Fruit fly (Drosophila melanogaster): ENCODE results near the gene CG14073.

CG14073 gene

DNA sequence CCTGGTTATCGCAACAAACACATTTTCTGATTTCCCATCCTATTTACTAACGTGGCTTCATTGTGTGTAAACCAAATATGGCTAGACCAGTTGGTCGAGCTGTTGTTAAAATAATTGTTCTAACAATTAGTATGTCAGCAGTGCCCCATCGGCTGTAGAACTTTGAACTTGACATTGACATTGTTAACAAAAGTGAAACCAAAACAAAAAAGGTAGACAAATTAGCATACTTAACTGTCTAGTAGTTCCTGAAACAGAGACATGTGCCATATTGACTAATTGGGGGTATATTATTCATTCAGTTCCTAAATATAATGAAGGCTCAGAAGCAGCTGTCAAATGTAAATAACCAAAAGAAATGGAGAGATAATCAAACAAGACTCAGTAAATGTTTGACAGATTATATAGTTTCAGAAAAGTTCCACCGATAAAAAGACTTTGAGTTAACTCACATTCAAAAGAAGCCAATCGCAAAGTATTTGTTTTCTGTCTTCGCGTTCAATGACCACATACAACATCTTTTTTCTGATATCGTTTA lies 17.3 kb upstream of the CG14073 start (continued):
- TF ChIP-seq fd102C (GFP tag; optimal IDR thresholded peaks at IDR 0.05) (peak; percentile 4), amos (GFP tag; IDR thresholded peaks at IDR 0.05; ENCODE audit: partially characterized antibody) (no peak), br (optimal IDR thresholded peaks at IDR 0.05) (no peak), gro (GFP tag; optimal IDR thresholded peaks at IDR 0.05) (no peak), pzg (GFP tag; optimal IDR thresholded peaks at IDR 0.05) (no peak), oc (tag; optimal IDR thresholded peaks at IDR 0.05) (no peak), Lim3 (GFP tag; IDR thresholded peaks at IDR 0.05) (no peak), CG3163 (GFP tag; optimal IDR thresholded peaks at IDR 0.05) (no peak), Sox100B (GFP tag; optimal IDR thresholded peaks at IDR 0.05) (no peak), pfk (GFP tag; optimal IDR thresholded peaks at IDR 0.05) (no peak), ato (GFP tag; IDR thresholded peaks at IDR 0.05; ENCODE audit: partially characterized antibody) (no peak), CG12236 (GFP tag; optimal IDR thresholded peaks at IDR 0.05) (no peak), lbe (GFP tag; optimal IDR thresholded peaks at IDR 0.05) (no peak), jing (GFP tag; optimal IDR thresholded peaks at IDR 0.05) (no peak), ewg (GFP tag; optimal IDR thresholded peaks at IDR 0.05) (no peak), CG33557 (GFP tag; optimal IDR thresholded peaks at IDR 0.05) (no peak), chm (GFP tag; IDR thresholded peaks at IDR 0.05) (no peak), CG15073 (GFP tag; optimal IDR thresholded peaks at IDR 0.05) (no peak), CG11456 (GFP tag; IDR thresholded peaks at IDR 0.05) (no peak), Nf-YA (GFP tag; IDR thresholded peaks at IDR 0.05) (no peak), HLH4C (GFP tag; IDR thresholded peaks at IDR 0.05; ENCODE audit: partially characterized antibody) (no peak), Bdp1 (GFP tag; optimal IDR thresholded peaks at IDR 0.05) (no peak), CG5953 (GFP tag; IDR thresholded peaks at IDR 0.05) (no peak), Usf (GFP tag; optimal IDR thresholded peaks at IDR 0.05) (no peak), bab2 (GFP tag; optimal IDR thresholded peaks at IDR 0.05) (no peak), CG10431 (GFP tag; optimal IDR thresholded peaks at IDR 0.05) (no peak), CG3281 (GFP tag; optimal IDR thresholded peaks at IDR 0.05) (peak; percentile 13), CoRest (tag; optimal IDR thresholded peaks at IDR 0.05) (no peak), CG12104 (GFP tag; optimal IDR thresholded peaks at IDR 0.05) (no peak), en (GFP tag; optimal IDR thresholded peaks at IDR 0.05) (no peak), Hand (GFP tag; optimal IDR thresholded peaks at IDR 0.05) (no peak), Fer1 (GFP tag; optimal IDR thresholded peaks at IDR 0.05) (no peak), abd-A (tag; optimal IDR thresholded peaks at IDR 0.05) (no peak), hb (GFP tag; IDR thresholded peaks at IDR 0.05; ENCODE audit: partially characterized antibody) (no peak), ttk (GFP tag; IDR thresholded peaks at IDR 0.05) (no peak), CG9727 (GFP tag; optimal IDR thresholded peaks at IDR 0.05) (no peak), lov (optimal IDR thresholded peaks at IDR 0.05) (no peak), lov (GFP tag; IDR thresholded peaks at IDR 0.05) (no peak), CG6813 (GFP tag; optimal IDR thresholded peaks at IDR 0.05) (peak; percentile 56), CG3995 (GFP tag; optimal IDR thresholded peaks at IDR 0.05) (no peak), bigmax (GFP tag; optimal IDR thresholded peaks at IDR 0.05) (no peak), Mrtf (GFP tag; IDR thresholded peaks at IDR 0.05) (no peak), MTF-1 (GFP tag; optimal IDR thresholded peaks at IDR 0.05; ENCODE audit: borderline replicate concordance) (no peak), sr (GFP tag; IDR thresholded peaks at IDR 0.05) (no peak), seq (GFP tag; IDR thresholded peaks at IDR 0.05) (no peak), twi (tag; optimal IDR thresholded peaks at IDR 0.05) (no peak), CG9797 (GFP tag; optimal IDR thresholded peaks at IDR 0.05) (no peak), CG14050 (GFP tag; IDR thresholded peaks at IDR 0.05) (no peak), CG11696 (GFP tag; IDR thresholded peaks at IDR 0.05) (no peak), tll (GFP tag; optimal IDR thresholded peaks at IDR 0.05) (peak in 1 of 2 experiments; percentile 28), CG7786 (GFP tag; optimal IDR thresholded peaks at IDR 0.05) (no peak)

Data from whole organism, embryonic.